Fruit fly (Drosophila melanogaster) whole organism, prepupa: ENCODE measurements around the gene CG46397.

Experiments used
- CG10631 ChIP-seq: fragments of 200-800 bp; sonication (Bioruptor generic); optimal IDR thresholded peaks from 2 replicates; lab custom pipeline; 2016; ENCODE audit warnings: missing biosample characterization, missing genetic modification characterization
- CG11762 ChIP-seq: fragments of 200-800 bp; sonication (Bioruptor generic); optimal IDR thresholded peaks from 3 replicates; lab custom pipeline; 2016; ENCODE audit warnings: missing biosample characterization, missing genetic modification characterization; ENCODE audit not compliant: insufficient read depth
- CG6854 ChIP-seq: fragments of 200-800 bp; sonication (Bioruptor generic); optimal IDR thresholded peaks from 2 replicates; lab custom pipeline; 2017; ENCODE audit warnings: missing biosample characterization, mild to moderate bottlenecking, missing genetic modification characterization
- Hr38 ChIP-seq: sonication (Bioruptor generic); optimal IDR thresholded peaks from 2 replicates; lab custom pipeline; 2016; ENCODE audit warnings: missing biosample characterization, missing genetic modification characterization
- Hr4 ChIP-seq: fragments of 200-800 bp; sonication (Bioruptor generic); optimal IDR thresholded peaks from 3 replicates; lab custom pipeline; 2016; ENCODE audit warnings: missing biosample characterization, missing genetic modification characterization
- Sox102F ChIP-seq: fragments of 200-800 bp; sonication (Bioruptor generic); optimal IDR thresholded peaks from 2 replicates; lab custom pipeline; 2016; ENCODE audit warnings: missing biosample characterization, mild to moderate bottlenecking, missing genetic modification characterization
- fkh ChIP-seq: fragments of 200-800 bp; sonication (Bioruptor generic); optimal IDR thresholded peaks from 3 replicates; lab custom pipeline; 2017; ENCODE audit warnings: missing biosample characterization, mild to moderate bottlenecking, missing genetic modification characterization, moderate library complexity
- lz ChIP-seq: fragments of 200-800 bp; sonication (Bioruptor generic); optimal IDR thresholded peaks from 3 replicates; lab custom pipeline; 2016; ENCODE audit warnings: missing biosample characterization, missing genetic modification characterization
- net ChIP-seq: fragments of 200-800 bp; sonication (Bioruptor generic); optimal IDR thresholded peaks from 3 replicates; lab custom pipeline; 2016; ENCODE audit warnings: missing biosample characterization, missing genetic modification characterization
- ss ChIP-seq, 2 experiments: fragments of 200-800 bp; sonication (Bioruptor generic); optimal IDR thresholded peaks; 2 replicates in 1 of 2; 3 replicates in 1 of 2; lab custom pipeline; 2017 to 2018; ENCODE audit warnings: mild to moderate bottlenecking in 2 of 2, missing biosample characterization in 2 of 2, missing genetic modification characterization in 2 of 2, moderate library complexity in 1 of 2
- topi ChIP-seq: fragments of 200-800 bp; sonication (Bioruptor generic); optimal IDR thresholded peaks from 3 replicates; lab custom pipeline; 2016; ENCODE audit warnings: missing biosample characterization, missing genetic modification characterization

DNA sequence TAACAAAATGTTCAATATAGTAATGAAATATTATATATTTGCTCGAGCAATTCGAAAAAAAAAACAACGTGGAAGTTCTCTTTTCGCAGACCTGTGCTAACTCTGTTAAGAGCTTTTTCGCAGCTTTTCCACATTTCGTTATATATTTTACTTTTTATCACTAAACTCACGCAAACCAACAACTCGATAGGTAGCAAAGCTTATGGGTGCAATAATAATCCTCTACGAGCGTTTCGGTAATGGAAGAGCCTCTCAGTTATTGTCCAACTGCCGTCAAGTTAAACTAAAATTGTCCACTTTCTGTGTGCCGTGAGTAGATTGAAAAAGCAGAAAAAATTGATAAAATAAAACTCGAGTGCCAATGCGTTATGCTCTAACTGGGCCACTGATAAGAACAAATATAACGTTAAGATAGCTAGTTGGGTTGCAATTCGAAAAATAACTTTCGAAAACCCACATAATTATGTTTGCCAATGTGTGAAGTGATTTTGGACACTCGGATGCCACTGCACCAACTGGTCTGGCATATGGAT, 13.3 kb upstream of the CG46397 start, which contains the start of gene Tsp29Fa:
- TF ChIP-seq topi (GFP tag; lab: Kevin White, UChicago) (no peak), Sox102F (no peak), CG6854 (no peak), CG11762 (GFP tag; lab: Kevin White, UChicago) (no peak), CG10631 (no peak), ss (GFP tag; optimal IDR thresholded peaks at IDR 0.05; lab: Kevin White, UChicago) (no peak), lz (no peak), net (GFP tag; lab: Kevin White, UChicago) (no peak), Hr38 (GFP tag; lab: Kevin White, UChicago) (no peak), Hr4 (GFP tag; lab: Kevin White, UChicago) (no peak), fkh (GFP tag; lab: Kevin White, UChicago) (no peak)
